Worm (Caenorhabditis elegans) whole organism, L2 larva: ENCODE measurements around the gene F55C10.5.
A peak's percentile ranks its signal among the peaks of the same experiment; 100 is the strongest.

Experiments used
- C34F6.9 ChIP-seq: fragments of 150-350 bp; optimal IDR thresholded peaks from 2 replicates; lab custom pipeline; 2014; ENCODE audit warnings: missing biosample characterization, missing genetic modification characterization
- F13H6.1 ChIP-seq: sonication (generic microtip); optimal IDR thresholded peaks from 2 replicates; lab custom pipeline; 2016; ENCODE audit warnings: missing genetic modification characterization, missing compliant biosample characterization
- R02D3.7 ChIP-seq: fragments of 150-350 bp; optimal IDR thresholded peaks from 2 replicates; lab custom pipeline; 2014; ENCODE audit warnings: missing biosample characterization, missing genetic modification characterization
- ZK546.5 ChIP-seq: sonication (generic microtip); optimal IDR thresholded peaks from 2 replicates; lab custom pipeline; 2017; ENCODE audit warnings: missing biosample characterization, missing genetic modification characterization
- aly-2 ChIP-seq: fragments of 150-350 bp; optimal IDR thresholded peaks from 2 replicates; lab custom pipeline; 2014; ENCODE audit warnings: missing biosample characterization, missing genetic modification characterization
- ama-1 ChIP-seq: fragments of 150-350 bp; optimal IDR thresholded peaks from 2 replicates; lab custom pipeline; 2018; ENCODE audit warnings: inconsistent platforms
- blmp-1 ChIP-seq: sonication (generic microtip); optimal IDR thresholded peaks from 2 replicates; lab custom pipeline; 2017; ENCODE audit warnings: missing genetic modification characterization, mild to moderate bottlenecking, missing compliant biosample characterization, antibody characterized with exemption, moderate library complexity; ENCODE audit not compliant: insufficient read depth
- ceh-16 ChIP-seq: fragments of 150-350 bp; optimal IDR thresholded peaks from 2 replicates; lab custom pipeline; 2014; ENCODE audit warnings: missing biosample characterization, missing genetic modification characterization
- ceh-82 ChIP-seq: fragments of 150-350 bp; optimal IDR thresholded peaks from 2 replicates; lab custom pipeline; 2014; ENCODE audit warnings: missing biosample characterization, missing genetic modification characterization
- dmd-4 ChIP-seq: sonication (generic microtip); optimal IDR thresholded peaks from 2 replicates; lab custom pipeline; 2017; ENCODE audit warnings: missing biosample characterization, missing genetic modification characterization
- elt-3 ChIP-seq: sonication (generic microtip); optimal IDR thresholded peaks from 2 replicates; lab custom pipeline; 2017; ENCODE audit warnings: missing biosample characterization, missing genetic modification characterization
- fos-1 ChIP-seq: fragments of 150-350 bp; optimal IDR thresholded peaks from 2 replicates; lab custom pipeline; 2014; ENCODE audit warnings: missing biosample characterization, missing genetic modification characterization
- lin-11 ChIP-seq: fragments of 150-350 bp; sonication (generic microtip); optimal IDR thresholded peaks from 2 replicates; lab custom pipeline; 2014; ENCODE audit warnings: missing biosample characterization, missing genetic modification characterization, inconsistent platforms, mixed read lengths
- lin-13 ChIP-seq: fragments of 150-350 bp; optimal IDR thresholded peaks from 2 replicates; lab custom pipeline; 2014; ENCODE audit warnings: missing biosample characterization, missing genetic modification reagents, missing genetic modification characterization
- lin-39 ChIP-seq: fragments of 150-350 bp; optimal IDR thresholded peaks from 2 replicates; lab custom pipeline; 2014; ENCODE audit warnings: missing biosample characterization, missing genetic modification reagents, missing genetic modification characterization
- lsy-2 ChIP-seq, 2 experiments: fragments of 150-350 bp in 1 of 2; sonication (generic microtip) in 1 of 2; optimal IDR thresholded peaks; 2 replicates each; lab custom pipeline; 2014 to 2017; ENCODE audit warnings: missing biosample characterization in 2 of 2, missing genetic modification characterization in 2 of 2
- mdl-1 ChIP-seq, 2 experiments: fragments of 150-350 bp in 1 of 2; sonication (generic microtip) in 1 of 2; optimal IDR thresholded peaks; 2 replicates each; lab custom pipeline; 2017; ENCODE audit warnings: missing biosample characterization in 2 of 2, missing genetic modification characterization in 2 of 2
- nhr-12 ChIP-seq: fragments of 150-350 bp; optimal IDR thresholded peaks from 2 replicates; lab custom pipeline; 2014; ENCODE audit warnings: missing biosample characterization, missing genetic modification characterization
- nhr-129 ChIP-seq: fragments of 150-350 bp; optimal IDR thresholded peaks from 2 replicates; lab custom pipeline; 2014; ENCODE audit warnings: missing biosample characterization, missing genetic modification characterization
- nhr-21 ChIP-seq: fragments of 150-350 bp; optimal IDR thresholded peaks from 2 replicates; lab custom pipeline; 2014; ENCODE audit warnings: missing biosample characterization, missing genetic modification characterization
- nhr-23 ChIP-seq: fragments of 150-350 bp; optimal IDR thresholded peaks from 2 replicates; lab custom pipeline; 2014; ENCODE audit warnings: missing biosample characterization, missing genetic modification reagents, missing genetic modification characterization
- nhr-237 ChIP-seq: fragments of 150-350 bp; optimal IDR thresholded peaks from 2 replicates; lab custom pipeline; 2014; ENCODE audit warnings: missing biosample characterization, missing genetic modification characterization
- nhr-25 ChIP-seq: fragments of 150-350 bp; sonication (generic microtip); optimal IDR thresholded peaks from 3 replicates; lab custom pipeline; 2014; ENCODE audit warnings: missing biosample characterization, missing genetic modification characterization
- nhr-6 ChIP-seq: fragments of 150-350 bp; optimal IDR thresholded peaks from 2 replicates; lab custom pipeline; 2014; ENCODE audit warnings: missing biosample characterization, missing genetic modification characterization
- nhr-77 ChIP-seq: fragments of 150-350 bp; optimal IDR thresholded peaks from 2 replicates; lab custom pipeline; 2014; ENCODE audit warnings: missing biosample characterization, missing genetic modification characterization
- peb-1 ChIP-seq: fragments of 150-350 bp; optimal IDR thresholded peaks from 2 replicates; lab custom pipeline; 2014; ENCODE audit warnings: missing biosample characterization, missing genetic modification characterization
- sem-4 ChIP-seq: fragments of 150-350 bp; optimal IDR thresholded peaks from 2 replicates; lab custom pipeline; 2014; ENCODE audit warnings: missing biosample characterization, missing genetic modification reagents, missing genetic modification characterization
- skn-1 ChIP-seq: sonication (generic microtip); optimal IDR thresholded peaks from 2 replicates; lab custom pipeline; 2017; ENCODE audit warnings: missing biosample characterization, missing genetic modification characterization
- sma-3 ChIP-seq: sonication (generic microtip); optimal IDR thresholded peaks from 2 replicates; lab custom pipeline; 2016; ENCODE audit warnings: missing genetic modification reagents, missing genetic modification characterization, missing compliant biosample characterization
- sma-9 ChIP-seq, 2 experiments: fragments of 150-350 bp in 1 of 2; sonication (generic microtip) in 1 of 2; optimal IDR thresholded peaks; 2 replicates each; lab custom pipeline; 2014 to 2016; ENCODE audit warnings: missing genetic modification characterization in 2 of 2, mild to moderate bottlenecking in 1 of 2, missing biosample characterization in 1 of 2, missing compliant biosample characterization in 1 of 2, missing genetic modification reagents in 1 of 2, moderate library complexity in 1 of 2
- snpc-4 ChIP-seq: fragments of 150-350 bp; optimal IDR thresholded peaks from 2 replicates; lab custom pipeline; 2014; ENCODE audit warnings: missing biosample characterization, missing genetic modification characterization
- unc-62 ChIP-seq: fragments of 150-350 bp; optimal IDR thresholded peaks from 2 replicates; lab custom pipeline; 2014; ENCODE audit warnings: missing biosample characterization, missing genetic modification reagents, missing genetic modification characterization
- zag-1 ChIP-seq: fragments of 150-350 bp; optimal IDR thresholded peaks from 2 replicates; lab custom pipeline; 2014; ENCODE audit warnings: missing biosample characterization, missing genetic modification characterization
- ztf-11 ChIP-seq: sonication (generic microtip); optimal IDR thresholded peaks from 2 replicates; lab custom pipeline; 2017; ENCODE audit warnings: missing biosample characterization, missing genetic modification characterization
- ztf-4 ChIP-seq: fragments of 150-350 bp; optimal IDR thresholded peaks from 2 replicates; lab custom pipeline; 2014; ENCODE audit warnings: missing biosample characterization, missing genetic modification characterization

F55C10.5 gene

DNA sequence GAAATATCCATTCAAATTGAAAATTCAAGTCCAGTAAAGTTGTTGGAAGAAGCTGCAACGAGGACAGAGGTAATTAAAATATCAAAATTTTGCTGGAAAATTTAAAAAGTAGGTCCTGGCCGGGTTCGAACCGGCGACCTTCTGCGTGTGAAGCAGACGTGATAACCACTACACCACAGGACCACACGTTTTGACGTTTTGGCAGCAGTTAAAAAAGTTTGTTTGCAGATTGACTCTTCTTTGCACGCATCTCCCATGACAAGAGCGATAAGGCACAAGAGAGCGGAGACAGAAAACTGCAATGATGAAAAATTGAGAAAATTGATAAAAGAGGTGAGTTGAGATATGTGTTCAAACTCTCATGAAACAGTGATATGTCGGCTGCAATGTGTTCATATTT is 29.2 kb downstream of the F55C10.5 start (continued):
- no peak for TF ChIP-seq lin-11 (tag; lab: Kevin White, UChicago)
- no peak for TF ChIP-seq R02D3.7 (tag; lab: Kevin White, UChicago)
- peak; percentile 13 for TF ChIP-seq nhr-21 (tag; lab: Kevin White, UChicago)
- no peak for TF ChIP-seq blmp-1 (tag; lab: Kevin White, UChicago)
- peak; percentile 61 for TF ChIP-seq fos-1 (tag; lab: Kevin White, UChicago)
- no peak for TF ChIP-seq skn-1 (tag; lab: Kevin White, UChicago)
- no peak for TF ChIP-seq zag-1 (tag; lab: Kevin White, UChicago)
- TF ChIP-seq ceh-82 (tag; lab: Kevin White, UChicago), result no peak
- peak; percentile 65 for TF ChIP-seq snpc-4 (tag; lab: Kevin White, UChicago)
- no peak for TF ChIP-seq unc-62
- TF ChIP-seq nhr-77 (tag; lab: Kevin White, UChicago), result no peak
- TF ChIP-seq nhr-23, result no peak
- no peak for TF ChIP-seq ama-1 (lab: Kevin White, UChicago)
- no peak for TF ChIP-seq ztf-11 (tag; lab: Kevin White, UChicago)
- TF ChIP-seq aly-2 (tag; lab: Kevin White, UChicago), result no peak
- no peak for TF ChIP-seq ceh-16 (tag; lab: Kevin White, UChicago)

DNA sequence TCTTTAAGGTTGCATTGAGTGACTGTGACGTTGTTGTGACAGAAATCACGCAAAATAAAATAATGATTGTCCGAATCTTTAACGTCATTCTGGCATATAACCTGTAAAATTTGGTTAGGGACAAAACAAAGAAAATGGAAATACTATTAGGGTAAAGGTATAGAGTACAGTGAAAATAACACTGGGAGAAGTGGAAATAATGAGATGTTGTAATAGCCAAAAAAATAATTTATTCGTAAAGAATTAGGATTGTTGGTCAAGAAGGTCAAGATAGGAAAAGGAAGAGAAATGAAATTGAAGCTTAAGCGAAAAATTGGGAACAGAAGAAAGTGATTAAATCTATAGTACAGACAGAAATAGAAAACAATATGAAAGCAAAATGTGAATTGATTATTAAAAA is 32.2 kb downstream of the F55C10.5 start, which contains the start of gene deg-3:
deg-3 (minus strand) TSS at position 101 of the 400 bp plus-strand sequence.
- TF ChIP-seq lin-13 (no peak), ceh-82 (tag; lab: Kevin White, UChicago) (no peak), C34F6.9 (tag; lab: Kevin White, UChicago) (no peak), mdl-1 (tag; optimal IDR thresholded peaks at IDR 0.05; lab: Kevin White, UChicago) (no peak)

DNA sequence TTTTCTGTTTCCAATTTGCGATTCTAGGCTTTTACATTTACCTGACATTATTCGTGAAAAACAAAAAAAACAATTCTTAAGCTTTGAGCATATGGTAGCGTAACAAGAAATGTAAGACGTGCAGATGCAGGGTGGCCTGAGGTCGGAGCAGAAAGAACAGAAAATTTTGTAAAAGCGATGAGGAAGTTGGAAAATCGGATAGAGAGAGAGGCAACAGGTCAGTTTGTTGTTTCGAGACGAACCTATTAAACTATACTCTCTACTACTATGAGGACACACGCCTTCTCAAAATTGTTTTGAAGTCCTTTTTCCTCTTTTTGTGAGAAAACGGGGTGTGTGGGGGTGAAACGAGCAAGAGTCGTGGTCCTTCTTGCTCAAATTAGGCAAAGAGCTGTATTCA is 38.7 kb downstream of the F55C10.5 start, which contains the start of gene des-2:
des-2 (minus strand) TSS at position 101 of the 400 bp plus-strand sequence.
- no peak for TF ChIP-seq elt-3
- TF ChIP-seq sma-3 (GFP tag; lab: Kevin White, UChicago), result no peak
- no peak for TF ChIP-seq skn-1 (tag; lab: Kevin White, UChicago)
- no peak for TF ChIP-seq nhr-129 (tag; lab: Kevin White, UChicago)
- TF ChIP-seq nhr-21 (tag; lab: Kevin White, UChicago), result no peak
- TF ChIP-seq ZK546.5 (tag; lab: Kevin White, UChicago), result no peak
- no peak for TF ChIP-seq nhr-23
- TF ChIP-seq ama-1 (lab: Kevin White, UChicago), result no peak
- TF ChIP-seq F13H6.1 (tag; lab: Kevin White, UChicago), result no peak
- TF ChIP-seq sma-9 (GFP tag; optimal IDR thresholded peaks at IDR 0.05; lab: Kevin White, UChicago), result no peak
- TF ChIP-seq sma-9 (tag; optimal IDR thresholded peaks at IDR 0.05; lab: Kevin White, UChicago), result no peak
- no peak for TF ChIP-seq ceh-16 (tag; lab: Kevin White, UChicago)
- no peak for TF ChIP-seq peb-1 (tag; lab: Kevin White, UChicago)
- no peak for TF ChIP-seq dmd-4
- no peak for TF ChIP-seq ceh-82 (tag; lab: Kevin White, UChicago)
- no peak for TF ChIP-seq nhr-237
- no peak for TF ChIP-seq sem-4 (tag; lab: Kevin White, UChicago)
- no peak for TF ChIP-seq lin-13
- no peak for TF ChIP-seq ztf-4

DNA sequence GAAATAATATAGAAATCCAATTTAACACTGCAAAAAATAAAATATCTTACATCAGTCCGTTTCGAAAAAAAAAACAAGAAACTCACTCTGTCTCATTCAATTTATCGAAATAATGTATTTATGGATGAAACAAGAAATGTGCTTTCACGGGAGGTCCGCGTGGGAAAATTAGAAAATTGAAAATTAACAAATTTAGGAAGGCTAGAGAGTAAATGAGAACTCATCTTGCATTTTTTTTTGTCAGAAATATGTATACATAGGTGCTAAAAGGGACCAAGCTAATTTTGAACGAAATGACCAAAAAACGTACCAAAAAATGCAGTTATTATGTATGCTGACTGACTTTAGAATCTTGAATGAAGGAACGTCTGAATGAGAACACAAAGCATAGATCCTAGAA is 41.7 kb downstream of the F55C10.5 start, which contains the start of gene T26H10.2:
T26H10.2 (minus strand) TSS at position 101 of the 400 bp plus-strand sequence.
- TF ChIP-seq snpc-4 (tag; lab: Kevin White, UChicago) (no peak), sma-3 (GFP tag; lab: Kevin White, UChicago) (no peak), lsy-2 (tag; optimal IDR thresholded peaks at IDR 0.05; lab: Kevin White, UChicago) (no peak), ztf-11 (tag; lab: Kevin White, UChicago) (no peak), skn-1 (tag; lab: Kevin White, UChicago) (no peak), nhr-129 (tag; lab: Kevin White, UChicago) (no peak), blmp-1 (tag; lab: Kevin White, UChicago) (no peak), sma-9 (GFP tag; optimal IDR thresholded peaks at IDR 0.05; lab: Kevin White, UChicago) (no peak), sma-9 (tag; optimal IDR thresholded peaks at IDR 0.05; lab: Kevin White, UChicago) (no peak), lin-39 (no peak), R02D3.7 (tag; lab: Kevin White, UChicago) (no peak), peb-1 (tag; lab: Kevin White, UChicago) (no peak), nhr-6 (tag; lab: Kevin White, UChicago) (no peak), elt-3 (no peak), dmd-4 (no peak), nhr-23 (no peak), nhr-25 (tag; lab: Kevin White, UChicago) (no peak), sem-4 (tag; lab: Kevin White, UChicago) (no peak), ZK546.5 (tag; lab: Kevin White, UChicago) (no peak), nhr-237 (no peak), nhr-12 (no peak)
